Worm (Caenorhabditis elegans) whole organism, L1 larva: ENCODE results near the gene T28A8.6.

Experiments used
- ceh-8 ChIP-seq: fragments of 200-800 bp; sonication (Bioruptor generic); optimal IDR thresholded peaks from 2 replicates; lab custom pipeline; 2018; ENCODE audit warnings: mild to moderate bottlenecking, missing genetic modification characterization, moderate library complexity, missing compliant biosample characterization
- dpl-1 ChIP-seq, 3 experiments: fragments of 150-350 bp in 2 of 3; sonication (generic microtip) in 1 of 3; optimal IDR thresholded peaks; 2 replicates each; lab custom pipeline; 2014 to 2017; ENCODE audit warnings: missing biosample characterization in 3 of 3, missing genetic modification characterization in 3 of 3, missing genetic modification reagents in 3 of 3
- egl-27 ChIP-seq, 2 experiments: fragments of 150-350 bp in 1 of 2; sonication (generic microtip); optimal IDR thresholded peaks; 3 replicates each; lab custom pipeline; 2017 to 2018; ENCODE audit warnings: missing biosample characterization in 2 of 2, missing genetic modification characterization in 2 of 2, missing genetic modification reagents in 2 of 2
- elt-2 ChIP-seq: sonication (generic microtip); optimal IDR thresholded peaks from 2 replicates; lab custom pipeline; 2016; ENCODE audit warnings: missing genetic modification characterization, mild to moderate bottlenecking, inconsistent platforms, missing compliant biosample characterization, missing genetic modification reagents
- fkh-8 ChIP-seq: sonication (generic microtip); optimal IDR thresholded peaks from 2 replicates; lab custom pipeline; 2016; ENCODE audit warnings: mild to moderate bottlenecking, missing genetic modification characterization, missing compliant biosample characterization
- jun-1 ChIP-seq: fragments of 150-350 bp; optimal IDR thresholded peaks from 2 replicates; lab custom pipeline; 2014; ENCODE audit warnings: missing biosample characterization, missing genetic modification reagents, missing genetic modification characterization
- nhr-11 ChIP-seq: fragments of 150-350 bp; optimal IDR thresholded peaks from 2 replicates; lab custom pipeline; 2014; ENCODE audit warnings: missing biosample characterization, missing genetic modification characterization
- nhr-28 ChIP-seq: fragments of 150-350 bp; optimal IDR thresholded peaks from 2 replicates; lab custom pipeline; 2014; ENCODE audit warnings: missing biosample characterization, missing genetic modification characterization
- unc-62 ChIP-seq: fragments of 150-350 bp; optimal IDR thresholded peaks from 2 replicates; lab custom pipeline; 2014; ENCODE audit warnings: missing biosample characterization, missing genetic modification reagents, missing genetic modification characterization
- ztf-11 ChIP-seq, 2 experiments: sonication (generic microtip); optimal IDR thresholded peaks; 2 replicates each; lab custom pipeline; 2016 to 2017; ENCODE audit warnings: missing genetic modification characterization in 2 of 2, missing biosample characterization in 1 of 2, missing compliant biosample characterization in 1 of 2

ce11 chrIII:13484024-13484423 is 15.0 kb upstream of the T28A8.6 start, which contains the start of gene acc-4:
- TF ChIP-seq egl-27 (tag; optimal IDR thresholded peaks at IDR 0.05; lab: Kevin White, UChicago) (no peak), nhr-11 (tag; lab: Kevin White, UChicago) (no peak), unc-62 (GFP tag; lab: Kevin White, UChicago) (no peak), nhr-28 (no peak), fkh-8 (tag; lab: Kevin White, UChicago) (no peak), ceh-8 (GFP tag; lab: Kevin White, UChicago) (no peak), jun-1 (no peak), dpl-1 (GFP tag; optimal IDR thresholded peaks at IDR 0.05; lab: Kevin White, UChicago) (no peak), ztf-11 (tag; optimal IDR thresholded peaks at IDR 0.05; lab: Kevin White, UChicago) (no peak), elt-2 (no peak)
